Fruit fly (Drosophila melanogaster) whole organism, adult: ENCODE results near the gene CG10154.

ENCODE experiments used
- CG11617 ChIP-seq: fragments of 200-800 bp; sonication (Bioruptor generic); optimal IDR thresholded peaks from 2 replicates; lab custom pipeline; 2017; ENCODE audit warnings: mild to moderate bottlenecking, missing biosample characterization, missing genetic modification reagents, missing genetic modification characterization
- CG12768 ChIP-seq: fragments of 200-800 bp; sonication (Bioruptor generic); optimal IDR thresholded peaks from 2 replicates; lab custom pipeline; 2017; ENCODE audit warnings: missing biosample characterization, missing genetic modification characterization, mild to moderate bottlenecking, moderate library complexity, missing genetic modification reagents
- CG14711 ChIP-seq: fragments of 200-800 bp; sonication (Bioruptor generic); optimal IDR thresholded peaks from 2 replicates; lab custom pipeline; 2018; ENCODE audit warnings: missing biosample characterization, mild to moderate bottlenecking, missing genetic modification characterization, moderate library complexity
- CG1620 ChIP-seq: fragments of 200-800 bp; sonication (Bioruptor generic); optimal IDR thresholded peaks from 2 replicates; lab custom pipeline; 2016; ENCODE audit warnings: missing biosample characterization, missing genetic modification characterization
- CG33017 ChIP-seq: fragments of 200-800 bp; sonication (Bioruptor generic); optimal IDR thresholded peaks from 2 replicates; lab custom pipeline; 2018; ENCODE audit warnings: missing biosample characterization, mild to moderate bottlenecking, missing genetic modification characterization, moderate library complexity
- CG5204 ChIP-seq: fragments of 200-800 bp; sonication (Bioruptor generic); optimal IDR thresholded peaks from 2 replicates; lab custom pipeline; 2016; ENCODE audit warnings: missing biosample characterization, missing genetic modification characterization
- CG7045 ChIP-seq: fragments of 200-800 bp; sonication (Bioruptor generic); optimal IDR thresholded peaks from 2 replicates; lab custom pipeline; 2017; ENCODE audit warnings: missing biosample characterization, mild to moderate bottlenecking, missing genetic modification characterization
- CG7101 ChIP-seq: fragments of 200-800 bp; sonication (Bioruptor generic); optimal IDR thresholded peaks from 2 replicates; lab custom pipeline; 2018; ENCODE audit warnings: missing biosample characterization, mild to moderate bottlenecking, missing genetic modification characterization, moderate library complexity
- Clk ChIP-seq: fragments of 200-800 bp; sonication (Bioruptor generic); optimal IDR thresholded peaks from 2 replicates; lab custom pipeline; 2017; ENCODE audit warnings: missing biosample characterization, missing genetic modification characterization
- Crg-1 ChIP-seq: fragments of 200-800 bp; sonication (Bioruptor generic); optimal IDR thresholded peaks from 2 replicates; lab custom pipeline; 2016; ENCODE audit warnings: missing biosample characterization, missing genetic modification characterization
- Hr96 ChIP-seq: fragments of 200-800 bp; sonication (Bioruptor generic); optimal IDR thresholded peaks from 2 replicates; lab custom pipeline; 2016; ENCODE audit warnings: missing biosample characterization, missing genetic modification characterization
- Mnt ChIP-seq: fragments of 200-800 bp; sonication (Bioruptor generic); optimal IDR thresholded peaks from 2 replicates; lab custom pipeline; 2016; ENCODE audit warnings: missing biosample characterization, mild to moderate bottlenecking, missing genetic modification characterization
- bab1 ChIP-seq: fragments of 200-800 bp; sonication (Bioruptor generic); optimal IDR thresholded peaks from 3 replicates; lab custom pipeline; 2019; ENCODE audit warnings: missing biosample characterization, mild to moderate bottlenecking, missing genetic modification characterization, moderate library complexity
- cic ChIP-seq: fragments of 200-800 bp; sonication (Bioruptor generic); optimal IDR thresholded peaks from 2 replicates; lab custom pipeline; 2017; ENCODE audit warnings: missing biosample characterization, mild to moderate bottlenecking, missing genetic modification characterization, moderate library complexity
- cnc ChIP-seq, 2 experiments: fragments of >200 bp; optimal IDR thresholded peaks; 2 replicates each; lab custom pipeline; 2017
- kay ChIP-seq: fragments of 200-800 bp; sonication (Bioruptor generic); peaks from one replicate; lab custom pipeline; 2016; ENCODE audit warnings: missing biosample characterization, missing genetic modification characterization, borderline replicate concordance
- ovo ChIP-seq: fragments of 200-800 bp; sonication (Bioruptor generic); optimal IDR thresholded peaks from 2 replicates; lab custom pipeline; 2016; ENCODE audit warnings: missing biosample characterization, missing genetic modification characterization
- pad ChIP-seq: fragments of 200-800 bp; sonication (Bioruptor generic); optimal IDR thresholded peaks from 3 replicates; lab custom pipeline; 2017; ENCODE audit warnings: missing biosample characterization, missing genetic modification characterization, mild to moderate bottlenecking, moderate library complexity, missing genetic modification reagents
- tj ChIP-seq: fragments of 200-800 bp; sonication (Bioruptor generic); optimal IDR thresholded peaks from 3 replicates; lab custom pipeline; 2017; ENCODE audit warnings: missing biosample characterization, mild to moderate bottlenecking, missing genetic modification characterization, moderate library complexity
- toe ChIP-seq: fragments of 200-800 bp; sonication (Bioruptor generic); optimal IDR thresholded peaks from 2 replicates; lab custom pipeline; 2016; ENCODE audit warnings: missing biosample characterization, missing genetic modification characterization

Gene CG10154

dm6 chr3L:13425571-13425970, 11.4 kb downstream of the CG10154 start, which contains the start of gene CG14106:
Gene CG14106 (minus strand): TSS chr3L:13425671.
- TF ChIP-seq ovo (GFP tag; lab: Kevin White, UChicago) (no peak), Hr96 (GFP tag; lab: Kevin White, UChicago) (no peak), toe (GFP tag; lab: Kevin White, UChicago) (no peak), kay (GFP tag; lab: Kevin White, UChicago) (no peak), cnc (optimal IDR thresholded peaks at IDR 0.05; lab: Kevin White, UChicago) (no peak), CG7045 (GFP tag; lab: Kevin White, UChicago) (no peak), Mnt (GFP tag; lab: Kevin White, UChicago) (no peak), CG14711 (tag; lab: Kevin White, UChicago) (no peak), Clk (GFP tag; lab: Kevin White, UChicago) (no peak), CG12768 (no peak), CG1620 (GFP tag; lab: Kevin White, UChicago) (no peak), CG7101 (tag; lab: Kevin White, UChicago) (no peak), cic (GFP tag; lab: Kevin White, UChicago) (no peak), pad (no peak), Crg-1 (GFP tag; lab: Kevin White, UChicago) (no peak), CG11617 (GFP tag; lab: Kevin White, UChicago) (no peak), CG5204 (GFP tag; lab: Kevin White, UChicago) (no peak), bab1 (no peak)

- TF ChIP-seq CG33017 (no peak), Hr96 (GFP tag; lab: Kevin White, UChicago) (no peak), CG5204 (GFP tag; lab: Kevin White, UChicago) (no peak), CG7045 (GFP tag; lab: Kevin White, UChicago) (no peak)
These were observed 12.9 kb downstream of the CG10154 start, which contains the start of gene CG33263 for dm6 chr3L:13424068-13424467. Gene CG33263 (minus strand): TSS chr3L:13424168.

- TF ChIP-seq CG5204 (GFP tag; lab: Kevin White, UChicago) (no peak), CG11617 (GFP tag; lab: Kevin White, UChicago) (no peak), CG1620 (GFP tag; lab: Kevin White, UChicago) (no peak), CG12768 (no peak), CG33017 (no peak), Hr96 (GFP tag; lab: Kevin White, UChicago) (no peak), cnc (optimal IDR thresholded peaks at IDR 0.05; lab: Kevin White, UChicago) (no peak), Crg-1 (GFP tag; lab: Kevin White, UChicago) (no peak), kay (GFP tag; lab: Kevin White, UChicago) (no peak), CG7045 (GFP tag; lab: Kevin White, UChicago) (no peak), pad (no peak), CG7101 (tag; lab: Kevin White, UChicago) (no peak), tj (no peak), Mnt (GFP tag; lab: Kevin White, UChicago) (no peak), CG14711 (tag; lab: Kevin White, UChicago) (no peak), ovo (GFP tag; lab: Kevin White, UChicago) (no peak), toe (GFP tag; lab: Kevin White, UChicago) (no peak)
These were observed 14.6 kb downstream of the CG10154 start, which contains the start of gene CG32121 for dm6 chr3L:13422286-13422787. Gene CG32121 (minus strand): TSS chr3L:13422336.

dm6 chr3L:13420212-13420611, 16.7 kb downstream of the CG10154 start:
- TF ChIP-seq cic (GFP tag; lab: Kevin White, UChicago) (no peak), tj (no peak), kay (GFP tag; lab: Kevin White, UChicago) (peak; percentile 15), toe (GFP tag; lab: Kevin White, UChicago) (no peak), CG7045 (GFP tag; lab: Kevin White, UChicago) (no peak), Hr96 (GFP tag; lab: Kevin White, UChicago) (no peak), CG33017 (no peak)

dm6 chr3L:13412886-13413224, 24.1 kb downstream of the CG10154 start:
- TF ChIP-seq pad (peak; percentile 34), Clk (GFP tag; lab: Kevin White, UChicago) (no peak), tj (peak; percentile 36)

dm6 chr3L:13412200-13412885, 24.6 kb downstream of the CG10154 start, which contains the start of the genes CG10222 and flr:
Gene CG10222 (minus strand): TSS chr3L:13412453.
Gene flr (plus strand): TSS chr3L:13412843.
- TF ChIP-seq Crg-1 (GFP tag; lab: Kevin White, UChicago) (peak; percentile 1), CG33017 (no peak), CG14711 (tag; lab: Kevin White, UChicago) (peak; percentile 12), Mnt (GFP tag; lab: Kevin White, UChicago) (peak; percentile 4), cic (GFP tag; lab: Kevin White, UChicago) (no peak), Clk (GFP tag; lab: Kevin White, UChicago) (no peak), CG5204 (GFP tag; lab: Kevin White, UChicago) (peak; percentile 38), CG1620 (GFP tag; lab: Kevin White, UChicago) (no peak), Hr96 (GFP tag; lab: Kevin White, UChicago) (no peak), CG7045 (GFP tag; lab: Kevin White, UChicago) (peak; percentile 26), bab1 (no peak), cnc (optimal IDR thresholded peaks at IDR 0.05; lab: Kevin White, UChicago) (no peak), CG11617 (GFP tag; lab: Kevin White, UChicago) (peak; percentile 41), pad (peak; percentile 37), CG7101 (tag; lab: Kevin White, UChicago) (peak; percentile 7), kay (GFP tag; lab: Kevin White, UChicago) (peak; percentile 71), toe (GFP tag; lab: Kevin White, UChicago) (peak; percentile 43), CG12768 (no peak), ovo (GFP tag; lab: Kevin White, UChicago) (no peak), tj (no peak)
